Fruit fly (Drosophila melanogaster) whole organism, embryonic: ENCODE data around the gene CG4658.

Experiments used
- Ada2b ChIP-seq: fragments of 200-800 bp; sonication (Bioruptor generic); IDR thresholded peaks from 2 replicates; pipeline ENCODE4 v1.3.6; 2022; ENCODE audit warnings: missing biosample characterization, missing genetic modification characterization
- Adf1 ChIP-seq: fragments of 200-800 bp; sonication (Bioruptor generic); IDR thresholded peaks from 2 replicates; pipeline ENCODE4 v1.3.6; 2022; ENCODE audit warnings: missing biosample characterization, missing genetic modification characterization
- Asciz ChIP-seq: fragments of 200-800 bp; sonication (Bioruptor generic); optimal IDR thresholded peaks from 2 replicates; lab custom pipeline; 2017; ENCODE audit warnings: missing biosample characterization, mild to moderate bottlenecking, missing genetic modification characterization, missing genetic modification reagents
- CG10431 ChIP-seq: fragments of 200-800 bp; sonication (Bioruptor generic); optimal IDR thresholded peaks from 3 replicates; lab custom pipeline; 2018; ENCODE audit warnings: missing biosample characterization, mild to moderate bottlenecking, missing genetic modification characterization
- CG10543 ChIP-seq: fragments of 200-800 bp; sonication (Bioruptor generic); optimal IDR thresholded peaks from 3 replicates; lab custom pipeline; 2017; ENCODE audit warnings: missing biosample characterization, mild to moderate bottlenecking, missing genetic modification characterization, moderate library complexity
- CG14710 ChIP-seq: fragments of 200-800 bp; sonication (Bioruptor generic); optimal IDR thresholded peaks from 3 replicates; lab custom pipeline; 2019; ENCODE audit warnings: missing biosample characterization, mild to moderate bottlenecking, missing genetic modification characterization, moderate library complexity
- CG14965 ChIP-seq: fragments of 200-800 bp; sonication (Bioruptor generic); optimal IDR thresholded peaks from 2 replicates; lab custom pipeline; 2016; ENCODE audit warnings: missing biosample characterization, missing genetic modification characterization, borderline replicate concordance
- CG17829 ChIP-seq: fragments of 200-800 bp; optimal IDR thresholded peaks from 2 replicates; lab custom pipeline; 2019; ENCODE audit warnings: missing biosample characterization, mild to moderate bottlenecking, missing genetic modification characterization, moderate library complexity
- CG31441 ChIP-seq: fragments of 200-800 bp; sonication (Bioruptor generic); IDR thresholded peaks from 2 replicates; pipeline ENCODE4 v1.3.6; 2022; ENCODE audit warnings: missing biosample characterization, missing genetic modification characterization
- CG3838 ChIP-seq: fragments of 200-800 bp; sonication (Bioruptor generic); optimal IDR thresholded peaks from 3 replicates; lab custom pipeline; 2016; ENCODE audit warnings: missing biosample characterization, missing genetic modification characterization
- CG7963 ChIP-seq: fragments of 200-800 bp; sonication (Bioruptor generic); IDR thresholded peaks from 3 replicates; pipeline ENCODE4 v1.3.6; 2022; ENCODE audit warnings: missing biosample characterization, missing genetic modification characterization; ENCODE audit not compliant: partially characterized antibody
- CG8388 ChIP-seq: fragments of 200-800 bp; sonication (Bioruptor generic); optimal IDR thresholded peaks from 2 replicates; lab custom pipeline; 2019; ENCODE audit warnings: missing biosample characterization, mild to moderate bottlenecking, missing genetic modification characterization, moderate library complexity
- CTCF ChIP-seq: fragments of 200-800 bp; sonication (Bioruptor generic); optimal IDR thresholded peaks from 2 replicates; lab custom pipeline; 2017; ENCODE audit warnings: missing biosample characterization, mild to moderate bottlenecking, missing genetic modification characterization, moderate library complexity
- Chrac-16 ChIP-seq: fragments of 200-800 bp; sonication (Bioruptor generic); optimal IDR thresholded peaks from 3 replicates; lab custom pipeline; 2016; ENCODE audit warnings: missing biosample characterization, missing genetic modification characterization
- D19B ChIP-seq: fragments of 200-800 bp; sonication (Bioruptor generic); optimal IDR thresholded peaks from 2 replicates; lab custom pipeline; 2017; ENCODE audit warnings: missing biosample characterization, mild to moderate bottlenecking, missing genetic modification characterization
- Drgx ChIP-seq: fragments of 200-800 bp; sonication (Bioruptor generic); IDR thresholded peaks from 2 replicates; pipeline ENCODE4 v1.3.6; 2022; ENCODE audit warnings: missing biosample characterization, missing genetic modification characterization
- Ets65A ChIP-seq: fragments of 200-800 bp; sonication (Bioruptor generic); peaks from one replicate; lab custom pipeline; 2016; ENCODE audit warnings: missing biosample characterization, missing genetic modification characterization
- Ets97D ChIP-seq: fragments of 200-800 bp; sonication (Bioruptor generic); optimal IDR thresholded peaks from 3 replicates; lab custom pipeline; 2016; ENCODE audit warnings: missing biosample characterization, missing genetic modification characterization
- HHEX ChIP-seq: fragments of 200-800 bp; sonication (Bioruptor generic); optimal IDR thresholded peaks from 3 replicates; lab custom pipeline; 2017; ENCODE audit warnings: missing biosample characterization, mild to moderate bottlenecking, missing genetic modification characterization, missing genetic modification reagents
- HLH3B ChIP-seq: fragments of 200-800 bp; sonication (Bioruptor generic); IDR thresholded peaks from 2 replicates; pipeline ENCODE4 v1.3.6; 2022; ENCODE audit warnings: missing biosample characterization, missing genetic modification characterization
- Lhr ChIP-seq: fragments of 200-800 bp; sonication (Bioruptor generic); optimal IDR thresholded peaks from 3 replicates; lab custom pipeline; 2017; ENCODE audit warnings: mild to moderate bottlenecking, missing biosample characterization, missing genetic modification reagents, missing genetic modification characterization
- Pdp1 ChIP-seq, 2 experiments: fragments of 200-800 bp; sonication (Bioruptor generic); optimal IDR thresholded peaks; 3 replicates each; lab custom pipeline; 2016; ENCODE audit warnings: missing biosample characterization in 2 of 2, missing genetic modification characterization in 2 of 2, mild to moderate bottlenecking in 1 of 2, moderate library complexity in 1 of 2
- Sox102F ChIP-seq: fragments of 200-800 bp; sonication (Bioruptor generic); optimal IDR thresholded peaks from 2 replicates; lab custom pipeline; 2018; ENCODE audit warnings: missing biosample characterization, mild to moderate bottlenecking, missing genetic modification characterization, moderate library complexity
- Ssrp ChIP-seq: fragments of 200-800 bp; sonication (Bioruptor generic); optimal IDR thresholded peaks from 2 replicates; lab custom pipeline; 2018; ENCODE audit warnings: missing biosample characterization, mild to moderate bottlenecking, missing genetic modification characterization, moderate library complexity
- YL-1 ChIP-seq: fragments of 200-800 bp; sonication (Bioruptor generic); optimal IDR thresholded peaks from 3 replicates; lab custom pipeline; 2017; ENCODE audit warnings: missing biosample characterization, mild to moderate bottlenecking, missing genetic modification characterization
- ato ChIP-seq: fragments of 200-800 bp; sonication (Bioruptor generic); IDR thresholded peaks from 2 replicates; pipeline ENCODE4 v1.3.6; 2022; ENCODE audit warnings: missing biosample characterization, missing genetic modification characterization; ENCODE audit not compliant: partially characterized antibody
- bab2 ChIP-seq: fragments of 200-800 bp; sonication (Bioruptor generic); optimal IDR thresholded peaks from 2 replicates; lab custom pipeline; 2016; ENCODE audit warnings: missing biosample characterization, missing genetic modification characterization
- dm ChIP-seq: fragments of 200-800 bp; sonication (Bioruptor generic); optimal IDR thresholded peaks from 3 replicates; lab custom pipeline; 2016; ENCODE audit warnings: missing biosample characterization, missing genetic modification characterization
- exex ChIP-seq: fragments of 200-800 bp; sonication (Bioruptor generic); optimal IDR thresholded peaks from 4 replicates; lab custom pipeline; 2018; ENCODE audit warnings: missing biosample characterization, mild to moderate bottlenecking, missing genetic modification characterization, moderate library complexity
- ftz-f1 ChIP-seq: fragments of 200-800 bp; sonication (Bioruptor generic); optimal IDR thresholded peaks from 2 replicates; lab custom pipeline; 2016; ENCODE audit warnings: missing biosample characterization, missing genetic modification characterization
- h ChIP-seq: fragments of >200 bp; optimal IDR thresholded peaks from 2 replicates; lab custom pipeline; 2017
- inv ChIP-seq: fragments of 200-800 bp; sonication (Bioruptor generic); IDR thresholded peaks from 2 replicates; pipeline ENCODE4 v1.3.6; 2022; ENCODE audit warnings: missing biosample characterization, missing genetic modification characterization; ENCODE audit not compliant: partially characterized antibody
- jing ChIP-seq: fragments of 200-800 bp; sonication (Bioruptor generic); optimal IDR thresholded peaks from 2 replicates; lab custom pipeline; 2018; ENCODE audit warnings: missing biosample characterization, mild to moderate bottlenecking, missing genetic modification characterization
- jumu ChIP-seq: fragments of 200-800 bp; sonication (Bioruptor generic); optimal IDR thresholded peaks from 3 replicates; lab custom pipeline; 2016; ENCODE audit warnings: missing biosample characterization, missing genetic modification characterization
- ken ChIP-seq: fragments of 200-800 bp; sonication (Bioruptor generic); IDR thresholded peaks from 3 replicates; pipeline ENCODE4 v1.3.6; 2022; ENCODE audit warnings: missing biosample characterization, missing genetic modification characterization
- lov ChIP-seq, 2 experiments: fragments of 200-800 bp in 1 of 2; fragments of >200 bp in 1 of 2; sonication (Bioruptor generic) in 1 of 2; IDR thresholded peaks in 1 of 2; optimal IDR thresholded peaks in 1 of 2; 2 replicates in 1 of 2; 3 replicates in 1 of 2; pipeline versions ENCODE4 v1.3.6 to Lab custom; 2017 to 2022; ENCODE audit warnings: missing biosample characterization in 1 of 2, missing genetic modification characterization in 1 of 2
- mam ChIP-seq: fragments of 200-800 bp; sonication (Bioruptor generic); optimal IDR thresholded peaks from 3 replicates; lab custom pipeline; 2016; ENCODE audit warnings: missing biosample characterization, missing genetic modification characterization
- mirr ChIP-seq: fragments of 200-800 bp; sonication (Bioruptor generic); optimal IDR thresholded peaks from 3 replicates; lab custom pipeline; 2018; ENCODE audit warnings: missing biosample characterization, mild to moderate bottlenecking, missing genetic modification characterization
- otp ChIP-seq: fragments of 200-800 bp; sonication (Bioruptor generic); IDR thresholded peaks from 3 replicates; pipeline ENCODE4, ENCODE4 v1.3.6; 2022; ENCODE audit warnings: missing biosample characterization, missing genetic modification characterization
- peb ChIP-seq: fragments of 200-800 bp; sonication (Bioruptor generic); IDR thresholded peaks from 2 replicates; pipeline ENCODE4 v1.3.6; 2022; ENCODE audit warnings: missing biosample characterization, missing genetic modification characterization
- pfk ChIP-seq: fragments of 200-800 bp; sonication (Bioruptor generic); optimal IDR thresholded peaks from 2 replicates; lab custom pipeline; 2018; ENCODE audit warnings: missing biosample characterization, mild to moderate bottlenecking, missing genetic modification characterization, moderate library complexity
- pum ChIP-seq: fragments of 200-800 bp; sonication (Bioruptor generic); optimal IDR thresholded peaks from 2 replicates; lab custom pipeline; 2016; ENCODE audit warnings: missing biosample characterization, missing genetic modification characterization
- rib ChIP-seq: fragments of 200-800 bp; sonication (Bioruptor generic); IDR thresholded peaks from 2 replicates; pipeline ENCODE4 v1.3.6; 2022; ENCODE audit warnings: missing biosample characterization, missing genetic modification characterization
- ro ChIP-seq: fragments of 200-800 bp; sonication (Bioruptor generic); IDR thresholded peaks from 2 replicates; pipeline ENCODE4 v1.3.6; 2022; ENCODE audit warnings: missing biosample characterization, missing genetic modification characterization
- sens-2 ChIP-seq: fragments of 200-800 bp; sonication (Bioruptor generic); IDR thresholded peaks from 2 replicates; pipeline ENCODE4 v1.3.6; 2022; ENCODE audit warnings: missing biosample characterization, missing genetic modification characterization
- slou ChIP-seq: fragments of 200-800 bp; sonication (Bioruptor generic); optimal IDR thresholded peaks from 3 replicates; lab custom pipeline; 2016; ENCODE audit warnings: missing biosample characterization, missing genetic modification characterization
- stc ChIP-seq: fragments of 200-800 bp; sonication (Bioruptor generic); IDR thresholded peaks from 2 replicates; pipeline ENCODE4 v1.3.6; 2022; ENCODE audit warnings: missing biosample characterization, missing genetic modification characterization
- toy ChIP-seq: fragments of 200-800 bp; sonication (Bioruptor generic); IDR thresholded peaks from 2 replicates; pipeline ENCODE4 v1.3.6; 2022; ENCODE audit warnings: missing biosample characterization, missing genetic modification characterization
- tx ChIP-seq: fragments of 200-800 bp; sonication (Bioruptor generic); optimal IDR thresholded peaks from 2 replicates; lab custom pipeline; 2016; ENCODE audit warnings: missing biosample characterization, missing genetic modification characterization
- zf30C ChIP-seq: fragments of 200-800 bp; sonication (Bioruptor generic); optimal IDR thresholded peaks from 3 replicates; lab custom pipeline; 2018; ENCODE audit warnings: missing biosample characterization, mild to moderate bottlenecking, missing genetic modification characterization

The CG4658 gene

DNA sequence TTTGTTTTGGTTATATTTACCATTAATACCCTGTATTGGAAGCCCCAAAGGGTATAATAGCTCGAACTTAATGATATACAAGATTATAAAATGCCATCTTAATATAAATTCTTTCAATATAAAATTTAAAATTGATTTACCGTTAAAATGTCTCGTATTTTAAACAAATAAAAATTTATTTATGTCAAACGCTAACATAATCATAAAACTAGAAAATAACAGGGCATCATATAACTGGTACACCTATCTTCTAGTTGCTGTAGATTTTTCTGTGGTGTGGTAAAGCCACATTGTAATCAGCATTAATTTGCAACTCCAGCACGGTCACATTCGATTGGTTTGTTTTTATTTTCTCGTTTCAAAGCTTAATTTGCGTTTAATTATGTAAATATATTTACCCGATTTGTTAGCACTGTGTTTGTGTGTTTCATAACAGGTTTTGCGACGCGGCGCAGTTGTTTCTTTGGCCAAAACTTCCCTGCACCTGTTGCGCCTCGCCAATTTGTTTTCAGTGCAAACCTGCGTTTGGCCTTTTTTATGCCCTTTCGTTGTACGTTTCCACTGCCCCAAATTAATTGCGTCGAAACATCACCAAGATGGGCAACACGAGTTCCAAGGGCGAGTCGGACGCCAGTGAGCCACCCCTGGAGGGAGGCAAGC is at the start of gene CG4658, which contains the start of gene CG5846 (continued):
- TF ChIP-seq bab2 (GFP tag; lab: Kevin White, UChicago) (peak; percentile 90), pum (GFP tag; lab: Kevin White, UChicago) (peak; percentile 90), Chrac-16 (peak; percentile 96), stc (GFP tag; lab: Robert Waterston, UW) (peak; percentile 98), otp (GFP tag; lab: Robert Waterston, UW) (peak; percentile 88), CG31441 (GFP tag; lab: Robert Waterston, UW) (peak; percentile 97), dm (GFP tag; lab: Kevin White, UChicago) (peak; percentile 48), mirr (GFP tag; lab: Kevin White, UChicago) (peak; percentile 45), tx (GFP tag; lab: Kevin White, UChicago) (peak; percentile 45), h (lab: Kevin White, UChicago) (no peak), toy (GFP tag; lab: Robert Waterston, UW) (peak; percentile 76), Asciz (peak; percentile 87), CG14710 (tag; lab: Kevin White, UChicago) (peak; percentile 96), Ets97D (GFP tag; lab: Kevin White, UChicago) (peak; percentile 59), CG10431 (GFP tag; lab: Kevin White, UChicago) (peak; percentile 77), CG8388 (peak; percentile 96), Drgx (peak; percentile 94), Adf1 (GFP tag; lab: Robert Waterston, UW) (peak; percentile 77), Lhr (GFP tag; lab: Kevin White, UChicago) (peak; percentile 80), rib (GFP tag; lab: Robert Waterston, UW) (peak; percentile 86), Ssrp (peak; percentile 95), Ada2b (peak; percentile 93), CG14965 (no peak), jumu (GFP tag; lab: Kevin White, UChicago) (peak; percentile 57), HLH3B (GFP tag; lab: Robert Waterston, UW) (peak; percentile 97), slou (GFP tag; lab: Kevin White, UChicago) (peak; percentile 88), Ets65A (GFP tag; lab: Kevin White, UChicago) (peak; percentile 89), D19B (GFP tag; lab: Kevin White, UChicago) (peak; percentile 100), ken (peak; percentile 83), CG3838 (peak; percentile 82), CTCF (GFP tag; lab: Kevin White, UChicago) (peak; percentile 33), YL-1 (GFP tag; lab: Kevin White, UChicago) (peak; percentile 91), HHEX (peak; percentile 81), ro (GFP tag; lab: Robert Waterston, UW) (peak; percentile 84), pfk (no peak), mam (peak; percentile 72), Pdp1 (GFP tag; optimal IDR thresholded peaks at IDR 0.05; lab: Kevin White, UChicago) (peak; percentile 85 to 87), CG17829 (peak; percentile 97), CG10543 (peak; percentile 74), sens-2 (peak; percentile 75), Sox102F (GFP tag; lab: Kevin White, UChicago) (peak; percentile 98), inv (GFP tag; lab: Robert Waterston, UW) (no peak), ato (GFP tag; lab: Robert Waterston, UW) (no peak), jing (GFP tag; lab: Kevin White, UChicago) (no peak), lov (optimal IDR thresholded peaks at IDR 0.05; lab: Kevin White, UChicago) (no peak), lov (GFP tag; IDR thresholded peaks at IDR 0.05; lab: Robert Waterston, UW) (peak; percentile 86), exex (tag; lab: Kevin White, UChicago) (peak; percentile 82), CG7963 (no peak), zf30C (peak; percentile 25), peb (GFP tag; lab: Robert Waterston, UW) (peak; percentile 95), ftz-f1 (GFP tag; lab: Kevin White, UChicago) (no peak)
